Fruit fly (Drosophila melanogaster): ENCODE data around the gene CG13712.

Gene CG13712

dm6 chr3L:4720510-4721157 is 10.9 kb upstream of the CG13712 start (continued):
- TF ChIP-seq ac (GFP tag; optimal IDR thresholded peaks at IDR 0.05) (no peak), H2.0 (GFP tag; IDR thresholded peaks at IDR 0.05) (no peak), B-H1 (GFP tag; IDR thresholded peaks at IDR 0.05) (no peak), crc (GFP tag; optimal IDR thresholded peaks at IDR 0.05) (no peak), zfh1 (GFP tag; IDR thresholded peaks at IDR 0.05) (no peak), dm (GFP tag; optimal IDR thresholded peaks at IDR 0.05) (no peak), ssp (GFP tag; IDR thresholded peaks at IDR 0.05) (no peak), chm (GFP tag; IDR thresholded peaks at IDR 0.05) (no peak), Stat92E (GFP tag; optimal IDR thresholded peaks at IDR 0.05) (no peak), CG2712 (tag; optimal IDR thresholded peaks at IDR 0.05) (peak; percentile 58), otp (GFP tag; IDR thresholded peaks at IDR 0.05) (no peak), Sox102F (GFP tag; optimal IDR thresholded peaks at IDR 0.05) (peak; percentile 76), Camta (GFP tag; optimal IDR thresholded peaks at IDR 0.05) (no peak), pita (GFP tag; optimal IDR thresholded peaks at IDR 0.05) (no peak), ranshi (GFP tag; IDR thresholded peaks at IDR 0.05) (no peak), ro (GFP tag; IDR thresholded peaks at IDR 0.05) (no peak), prd (optimal IDR thresholded peaks at IDR 0.05) (no peak), prd (GFP tag; IDR thresholded peaks at IDR 0.05) (peak; percentile 7; the same call in 1 of the 3 replicates), fd64A (GFP tag; optimal IDR thresholded peaks at IDR 0.05) (no peak), h (optimal IDR thresholded peaks at IDR 0.05) (no peak), tx (GFP tag; optimal IDR thresholded peaks at IDR 0.05) (no peak), CG7357 (GFP tag; IDR thresholded peaks at IDR 0.05) (no peak), Doc3 (GFP tag; IDR thresholded peaks at IDR 0.05; ENCODE audit: partially characterized antibody) (no peak), Sry-β (GFP tag; optimal IDR thresholded peaks at IDR 0.05) (no peak), dmrt11E (tag; optimal IDR thresholded peaks at IDR 0.05) (no peak), CG3847 (GFP tag; IDR thresholded peaks at IDR 0.05) (no peak), sim (GFP tag; IDR thresholded peaks at IDR 0.05) (no peak), Dip3 (GFP tag; optimal IDR thresholded peaks at IDR 0.05) (no peak), btn (GFP tag; optimal IDR thresholded peaks at IDR 0.05) (no peak), cad (GFP tag; optimal IDR thresholded peaks at IDR 0.05) (no peak), lab (GFP tag; optimal IDR thresholded peaks at IDR 0.05) (peak; percentile 50), Dek (tag; optimal IDR thresholded peaks at IDR 0.05) (no peak), MBD-R2 (GFP tag; IDR thresholded peaks at IDR 0.05) (no peak), CG12071 (GFP tag; optimal IDR thresholded peaks at IDR 0.05) (no peak), odd (GFP tag; optimal IDR thresholded peaks at IDR 0.05) (no peak), CG15514 (GFP tag; optimal IDR thresholded peaks at IDR 0.05) (no peak), CG4617 (GFP tag; optimal IDR thresholded peaks at IDR 0.05; ENCODE audit: borderline replicate concordance) (no peak), Nf-YA (GFP tag; IDR thresholded peaks at IDR 0.05) (no peak), schlank (tag; optimal IDR thresholded peaks at IDR 0.05) (no peak), Meics (GFP tag; optimal IDR thresholded peaks at IDR 0.05) (no peak), CG12155 (GFP tag; optimal IDR thresholded peaks at IDR 0.05) (no peak), fd3F (GFP tag; optimal IDR thresholded peaks at IDR 0.05) (no peak), CG18262 (tag; optimal IDR thresholded peaks at IDR 0.05) (peak; percentile 42), vnd (GFP tag; IDR thresholded peaks at IDR 0.05; ENCODE audit: partially characterized antibody) (no peak), CG12299 (tag; optimal IDR thresholded peaks at IDR 0.05) (no peak), usp (GFP tag; optimal IDR thresholded peaks at IDR 0.05) (no peak), shn (GFP tag; optimal IDR thresholded peaks at IDR 0.05) (no peak), zen2 (GFP tag; IDR thresholded peaks at IDR 0.05; ENCODE audit: partially characterized antibody) (no peak), CG4424 (GFP tag; optimal IDR thresholded peaks at IDR 0.05) (peak; percentile 5), ATbp (GFP tag; optimal IDR thresholded peaks at IDR 0.05) (peak; percentile 25), CG9215 (GFP tag; IDR thresholded peaks at IDR 0.05) (no peak), CG6254 (GFP tag; optimal IDR thresholded peaks at IDR 0.05) (no peak)

Data from whole organism, embryonic.